Fruit fly (Drosophila melanogaster) whole organism, embryonic: Measurements from ENCODE around the gene ninaG.

Experiments used
- Antp ChIP-seq: fragments of 200-800 bp; sonication (Bioruptor generic); optimal IDR thresholded peaks from 3 replicates; lab custom pipeline; 2016; ENCODE audit warnings: missing biosample characterization, missing genetic modification characterization
- CG10267 ChIP-seq: fragments of 200-800 bp; sonication (Bioruptor generic); optimal IDR thresholded peaks from 2 replicates; lab custom pipeline; 2018; ENCODE audit warnings: missing biosample characterization, mild to moderate bottlenecking, missing genetic modification characterization, moderate library complexity
- CG10366 ChIP-seq: fragments of 200-800 bp; sonication (Bioruptor generic); IDR thresholded peaks from 2 replicates; pipeline ENCODE4 v1.3.6; 2022; ENCODE audit warnings: missing biosample characterization, missing genetic modification characterization
- CG10543 ChIP-seq: fragments of 200-800 bp; sonication (Bioruptor generic); optimal IDR thresholded peaks from 3 replicates; lab custom pipeline; 2017; ENCODE audit warnings: missing biosample characterization, mild to moderate bottlenecking, missing genetic modification characterization, moderate library complexity
- CG1602 ChIP-seq: fragments of 200-800 bp; sonication (Bioruptor generic); optimal IDR thresholded peaks from 3 replicates; lab custom pipeline; 2016; ENCODE audit warnings: missing biosample characterization, missing genetic modification characterization
- CG17361 ChIP-seq: fragments of 200-800 bp; sonication (Bioruptor generic); IDR thresholded peaks from 3 replicates; pipeline ENCODE4 v1.3.6; 2022; ENCODE audit warnings: missing biosample characterization, missing genetic modification characterization
- CG17912 ChIP-seq: fragments of 200-800 bp; sonication (Bioruptor generic); optimal IDR thresholded peaks from 2 replicates; lab custom pipeline; 2018; ENCODE audit warnings: missing biosample characterization, mild to moderate bottlenecking, missing genetic modification characterization
- CG18262 ChIP-seq: fragments of 200-800 bp; optimal IDR thresholded peaks from 3 replicates; lab custom pipeline; 2019; ENCODE audit warnings: missing biosample characterization, mild to moderate bottlenecking, missing genetic modification characterization, moderate library complexity
- CG2116 ChIP-seq: fragments of 200-800 bp; sonication (Bioruptor generic); optimal IDR thresholded peaks from 3 replicates; lab custom pipeline; 2018; ENCODE audit warnings: missing biosample characterization, mild to moderate bottlenecking, missing genetic modification characterization
- CG2712 ChIP-seq: fragments of 200-800 bp; optimal IDR thresholded peaks from 3 replicates; lab custom pipeline; 2019; ENCODE audit warnings: missing biosample characterization, mild to moderate bottlenecking, missing genetic modification characterization, moderate library complexity
- CG30020 ChIP-seq: fragments of 200-800 bp; optimal IDR thresholded peaks from 2 replicates; lab custom pipeline; 2019; ENCODE audit warnings: missing biosample characterization, mild to moderate bottlenecking, missing genetic modification characterization, moderate library complexity
- CG3065 ChIP-seq: fragments of 200-800 bp; sonication (Bioruptor generic); optimal IDR thresholded peaks from 2 replicates; lab custom pipeline; 2016; ENCODE audit warnings: missing biosample characterization, missing genetic modification characterization
- CG3163 ChIP-seq: fragments of 200-800 bp; sonication (Bioruptor generic); optimal IDR thresholded peaks from 3 replicates; lab custom pipeline; 2016; ENCODE audit warnings: missing biosample characterization, missing genetic modification characterization
- CG33557 ChIP-seq: fragments of 200-800 bp; sonication (Bioruptor generic); optimal IDR thresholded peaks from 2 replicates; lab custom pipeline; 2019; ENCODE audit warnings: missing biosample characterization, mild to moderate bottlenecking, missing genetic modification characterization, moderate library complexity
- CG34224 ChIP-seq: fragments of 200-800 bp; sonication (Bioruptor generic); IDR thresholded peaks from 3 replicates; pipeline ENCODE4 v1.3.6; 2022; ENCODE audit warnings: missing biosample characterization, missing genetic modification characterization; ENCODE audit not compliant: partially characterized antibody
- CG4282 ChIP-seq: fragments of 200-800 bp; sonication (Bioruptor generic); optimal IDR thresholded peaks from 2 replicates; lab custom pipeline; 2016; ENCODE audit warnings: missing biosample characterization, missing genetic modification characterization
- CG8290 ChIP-seq, 3 experiments: fragments of 200-800 bp; sonication (Bioruptor generic); optimal IDR thresholded peaks; 2 replicates each; lab custom pipeline; 2016 to 2019; ENCODE audit warnings: missing biosample characterization in 3 of 3, missing genetic modification characterization in 3 of 3, mild to moderate bottlenecking in 2 of 3, moderate library complexity in 1 of 3
- CG8765 ChIP-seq: fragments of 200-800 bp; sonication (Bioruptor generic); IDR thresholded peaks from 2 replicates; pipeline ENCODE4 v1.3.6; 2022; ENCODE audit warnings: missing biosample characterization, missing genetic modification characterization
- CG9797 ChIP-seq: fragments of 200-800 bp; sonication (Bioruptor generic); optimal IDR thresholded peaks from 3 replicates; lab custom pipeline; 2018; ENCODE audit warnings: missing biosample characterization, mild to moderate bottlenecking, missing genetic modification characterization
- CG9932 ChIP-seq: fragments of 200-800 bp; sonication (Bioruptor generic); IDR thresholded peaks from 2 replicates; pipeline ENCODE4 v1.3.6; 2022; ENCODE audit warnings: missing biosample characterization, missing genetic modification characterization
- CrebB ChIP-seq: fragments of 200-800 bp; sonication (Bioruptor generic); optimal IDR thresholded peaks from 3 replicates; lab custom pipeline; 2018; ENCODE audit warnings: missing biosample characterization, mild to moderate bottlenecking, missing genetic modification characterization
- D19B ChIP-seq: fragments of 200-800 bp; sonication (Bioruptor generic); optimal IDR thresholded peaks from 2 replicates; lab custom pipeline; 2017; ENCODE audit warnings: missing biosample characterization, mild to moderate bottlenecking, missing genetic modification characterization
- Dbx ChIP-seq: fragments of 200-800 bp; sonication (Bioruptor generic); IDR thresholded peaks from 3 replicates; pipeline ENCODE4 v1.3.6; 2022; ENCODE audit warnings: missing biosample characterization, missing genetic modification characterization
- Hr3 ChIP-seq: fragments of 200-800 bp; sonication (Bioruptor generic); optimal IDR thresholded peaks from 3 replicates; lab custom pipeline; 2016; ENCODE audit warnings: missing biosample characterization, missing genetic modification characterization
- Jarid2 ChIP-seq: fragments of 200-800 bp; sonication (Bioruptor generic); optimal IDR thresholded peaks from 3 replicates; lab custom pipeline; 2017; ENCODE audit warnings: mild to moderate bottlenecking, missing biosample characterization, missing genetic modification reagents, missing genetic modification characterization
- MTF-1 ChIP-seq: fragments of 200-800 bp; sonication (Bioruptor generic); optimal IDR thresholded peaks from 2 replicates; lab custom pipeline; 2018; ENCODE audit warnings: missing biosample characterization, mild to moderate bottlenecking, missing genetic modification characterization, borderline replicate concordance
- NC2α ChIP-seq: fragments of 200-800 bp; sonication (Bioruptor generic); optimal IDR thresholded peaks from 2 replicates; lab custom pipeline; 2016; ENCODE audit warnings: missing biosample characterization, missing genetic modification characterization
- Side ChIP-seq: fragments of 200-800 bp; sonication (Bioruptor generic); optimal IDR thresholded peaks from 2 replicates; lab custom pipeline; 2016; ENCODE audit warnings: missing biosample characterization, missing genetic modification characterization
- Sry-β ChIP-seq: fragments of 200-800 bp; sonication (Bioruptor generic); optimal IDR thresholded peaks from 2 replicates; lab custom pipeline; 2018; ENCODE audit warnings: missing biosample characterization, mild to moderate bottlenecking, missing genetic modification characterization, moderate library complexity
- ac ChIP-seq: fragments of 200-800 bp; sonication (Bioruptor generic); optimal IDR thresholded peaks from 3 replicates; lab custom pipeline; 2017; ENCODE audit warnings: missing biosample characterization, mild to moderate bottlenecking, missing genetic modification characterization
- al ChIP-seq: fragments of 200-800 bp; sonication (Bioruptor generic); IDR thresholded peaks from 2 replicates; pipeline ENCODE4 v1.3.6; 2022; ENCODE audit warnings: missing biosample characterization, missing genetic modification characterization
- ase ChIP-seq: fragments of 200-800 bp; sonication (Bioruptor generic); IDR thresholded peaks from 3 replicates; pipeline ENCODE4 v1.3.6; 2022; ENCODE audit warnings: missing biosample characterization, missing genetic modification characterization
- cas ChIP-seq: fragments of 200-800 bp; sonication (Bioruptor generic); IDR thresholded peaks from 2 replicates; pipeline ENCODE4 v1.3.6; 2022; ENCODE audit warnings: missing biosample characterization, missing genetic modification characterization
- cg ChIP-seq: fragments of 200-800 bp; sonication (Bioruptor generic); optimal IDR thresholded peaks from 3 replicates; lab custom pipeline; 2019; ENCODE audit warnings: missing biosample characterization, mild to moderate bottlenecking, missing genetic modification characterization, moderate library complexity
- chinmo ChIP-seq: fragments of 200-800 bp; sonication (Bioruptor generic); IDR thresholded peaks from 4 replicates; pipeline ENCODE4 v1.3.6; 2022; ENCODE audit warnings: missing biosample characterization, missing genetic modification characterization; ENCODE audit not compliant: partially characterized antibody
- dpn ChIP-seq, 2 experiments: fragments of 200-800 bp; sonication (Bioruptor generic); optimal IDR thresholded peaks; 3 replicates each; lab custom pipeline; 2016; ENCODE audit warnings: missing biosample characterization in 2 of 2, missing genetic modification characterization in 2 of 2
- fd102C ChIP-seq: fragments of 200-800 bp; sonication (Bioruptor generic); optimal IDR thresholded peaks from 2 replicates; lab custom pipeline; 2018; ENCODE audit warnings: missing biosample characterization, mild to moderate bottlenecking, missing genetic modification characterization, moderate library complexity
- gcm ChIP-seq: fragments of 200-800 bp; sonication (Bioruptor generic); optimal IDR thresholded peaks from 2 replicates; lab custom pipeline; 2019; ENCODE audit warnings: missing biosample characterization, mild to moderate bottlenecking, missing genetic modification characterization, moderate library complexity
- grau ChIP-seq: fragments of 200-800 bp; optimal IDR thresholded peaks from 3 replicates; lab custom pipeline; 2019; ENCODE audit warnings: missing biosample characterization, mild to moderate bottlenecking, missing genetic modification characterization, moderate library complexity
- lov ChIP-seq, 2 experiments: fragments of 200-800 bp in 1 of 2; fragments of >200 bp in 1 of 2; sonication (Bioruptor generic) in 1 of 2; IDR thresholded peaks in 1 of 2; optimal IDR thresholded peaks in 1 of 2; 2 replicates in 1 of 2; 3 replicates in 1 of 2; pipeline versions ENCODE4 v1.3.6 to Lab custom; 2017 to 2022; ENCODE audit warnings: missing biosample characterization in 1 of 2, missing genetic modification characterization in 1 of 2
- luna ChIP-seq: fragments of 200-800 bp; sonication (Bioruptor generic); optimal IDR thresholded peaks from 2 replicates; lab custom pipeline; 2016; ENCODE audit warnings: missing biosample characterization, missing genetic modification characterization
- pan ChIP-seq, 4 experiments: fragments of >200 bp in 3 of 4; fragments of 200-800 bp in 1 of 4; sonication (Bioruptor generic) in 1 of 4; optimal IDR thresholded peaks in 3 of 4; IDR thresholded peaks in 1 of 4; 2 replicates each; pipeline versions ENCODE4 v1.3.6 to Lab custom; 2017 to 2022; ENCODE audit warnings: missing biosample characterization in 2 of 4, missing genetic modification characterization in 2 of 4, mixed read lengths in 1 of 4
- prd ChIP-seq, 3 experiments: fragments of >200 bp in 2 of 3; fragments of 200-800 bp in 1 of 3; sonication (Bioruptor generic) in 1 of 3; optimal IDR thresholded peaks in 2 of 3; IDR thresholded peaks in 1 of 3; 2 replicates in 2 of 3; 3 replicates in 1 of 3; pipeline versions ENCODE4 v1.3.6 to Lab custom; 2017 to 2022; ENCODE audit warnings: missing biosample characterization in 1 of 3, missing genetic modification characterization in 1 of 3
- pum ChIP-seq: fragments of 200-800 bp; sonication (Bioruptor generic); optimal IDR thresholded peaks from 2 replicates; lab custom pipeline; 2016; ENCODE audit warnings: missing biosample characterization, missing genetic modification characterization
- sens ChIP-seq: fragments of 200-800 bp; sonication (Bioruptor generic); peaks from one replicate; lab custom pipeline; 2016; ENCODE audit warnings: missing biosample characterization, missing genetic modification characterization
- sob ChIP-seq: fragments of 200-800 bp; sonication (Bioruptor generic); IDR thresholded peaks from 2 replicates; pipeline ENCODE4 v1.3.6; 2022; ENCODE audit warnings: missing biosample characterization, missing genetic modification characterization

ninaG gene

dm6 chr3R:11372053-11373016, 49.2 kb downstream of the ninaG start (continued):
- TF ChIP-seq CG8765 = peak; percentile 21
- TF ChIP-seq CG8290 (GFP tag; optimal IDR thresholded peaks at IDR 0.05; lab: Kevin White, UChicago) = no peak
- TF ChIP-seq CG8290 (tag; optimal IDR thresholded peaks at IDR 0.05; lab: Kevin White, UChicago) = no peak
- TF ChIP-seq al = no peak
- TF ChIP-seq sob (GFP tag; lab: Robert Waterston, UW) = peak; percentile 62; the same call in 1 of the 2 replicates
- no peak for TF ChIP-seq D19B (GFP tag; lab: Kevin White, UChicago)
- TF ChIP-seq CG9797 (GFP tag; lab: Kevin White, UChicago) = no peak
- no peak for TF ChIP-seq lov (optimal IDR thresholded peaks at IDR 0.05; lab: Kevin White, UChicago)
- TF ChIP-seq lov (GFP tag; IDR thresholded peaks at IDR 0.05; lab: Robert Waterston, UW) = no peak
- TF ChIP-seq CG4282 = no peak
- peak; percentile 99 for TF ChIP-seq Jarid2
- TF ChIP-seq gcm = peak; percentile 68
- TF ChIP-seq dpn (GFP tag; optimal IDR thresholded peaks at IDR 0.05; lab: Kevin White, UChicago) = peak in 1 of 2 experiments; percentile 27
- TF ChIP-seq CG3163 (GFP tag; lab: Kevin White, UChicago) = peak; percentile 65
- no peak for TF ChIP-seq prd (optimal IDR thresholded peaks at IDR 0.05; lab: Kevin White, UChicago)
- no peak for TF ChIP-seq prd (GFP tag; IDR thresholded peaks at IDR 0.05; lab: Robert Waterston, UW)
- TF ChIP-seq CrebB (tag; lab: Kevin White, UChicago) = peak; percentile 29
- TF ChIP-seq Dbx (GFP tag; lab: Robert Waterston, UW) = no peak
- peak; percentile 44 for TF ChIP-seq Antp (GFP tag; lab: Kevin White, UChicago)
- no peak for TF ChIP-seq cas (GFP tag; lab: Robert Waterston, UW)
- TF ChIP-seq MTF-1 = no peak
- TF ChIP-seq CG2116 (GFP tag; lab: Kevin White, UChicago) = peak; percentile 11
- peak; percentile 9 for TF ChIP-seq grau (tag; lab: Kevin White, UChicago)
- TF ChIP-seq CG17361 = no peak
- peak; percentile 14 for TF ChIP-seq CG10267
- TF ChIP-seq CG33557 (GFP tag; lab: Kevin White, UChicago) = peak; percentile 39
- peak; percentile 36; the same call in 1 of the 3 replicates for TF ChIP-seq CG34224 (GFP tag; lab: Robert Waterston, UW)
- TF ChIP-seq CG10543 (GFP tag; lab: Kevin White, UChicago) = peak; percentile 13
- TF ChIP-seq CG17912 (GFP tag; lab: Kevin White, UChicago) = no peak
- TF ChIP-seq CG9932 = no peak
- TF ChIP-seq Hr3 (GFP tag; lab: Kevin White, UChicago) = no peak
- peak; percentile 31 for TF ChIP-seq CG3065 (GFP tag; lab: Kevin White, UChicago)
- peak; percentile 22 for TF ChIP-seq NC2α (GFP tag; lab: Kevin White, UChicago)
- no peak for TF ChIP-seq Side (GFP tag; lab: Kevin White, UChicago)
- peak; percentile 97 for TF ChIP-seq cg
- no peak for TF ChIP-seq ase
- TF ChIP-seq CG2712 = peak; percentile 43
- no peak for TF ChIP-seq Sry-β
- TF ChIP-seq pum = no peak
- TF ChIP-seq ac (GFP tag; lab: Kevin White, UChicago) = peak; percentile 42
- no peak for TF ChIP-seq CG1602
- TF ChIP-seq fd102C (GFP tag; lab: Kevin White, UChicago) = peak; percentile 53
- peak; percentile 70 for TF ChIP-seq sens (GFP tag; lab: Kevin White, UChicago)
- TF ChIP-seq CG10366 = no peak
- TF ChIP-seq chinmo (GFP tag; lab: Robert Waterston, UW) = 0 out of 4 replicates have a peak, but pooled peaks have one; percentile 56
- no peak for TF ChIP-seq pan (optimal IDR thresholded peaks at IDR 0.05; lab: Kevin White, UChicago)
- peak in 1 of 2 experiments; percentile 19 for TF ChIP-seq pan (GFP tag; optimal IDR thresholded peaks at IDR 0.05 in 1 of 2, IDR thresholded peaks at IDR 0.05 in 1 of 2)
- TF ChIP-seq CG18262 (tag; lab: Kevin White, UChicago) = no peak
- TF ChIP-seq CG30020 (tag; lab: Kevin White, UChicago) = no peak
- no peak for TF ChIP-seq luna (GFP tag; lab: Kevin White, UChicago)
